Worm (Caenorhabditis elegans): ENCODE data around the gene pnn-1.

DNA sequence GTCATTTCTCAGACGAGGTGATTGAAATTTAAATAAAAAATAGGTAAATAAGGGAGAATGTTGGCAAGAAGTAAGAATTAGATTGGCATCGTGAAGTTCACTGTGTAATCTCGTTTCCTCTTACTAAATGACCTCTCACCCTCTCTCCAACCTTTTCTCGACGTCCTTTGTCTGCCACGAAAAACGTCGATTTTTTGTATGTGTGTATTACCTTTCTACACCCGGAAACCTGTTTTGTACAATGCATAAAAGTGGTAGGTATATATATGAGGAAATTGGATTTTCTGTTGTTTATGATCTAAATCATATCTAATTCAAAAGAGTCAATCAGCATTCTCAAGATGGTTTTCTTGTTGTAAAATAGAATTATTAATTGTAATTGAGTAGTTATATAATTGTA is 22.0 kb downstream of the pnn-1 start, which contains the start of the genes F15B9.11 and dsl-7:
- no peak for TF ChIP-seq ztf-23 (GFP tag; IDR thresholded peaks at IDR 0.05)
- TF ChIP-seq flt-1 (GFP tag; IDR thresholded peaks at IDR 0.05): no peak
- TF ChIP-seq tab-1 (GFP tag; IDR thresholded peaks at IDR 0.05): no peak
- TF ChIP-seq klf-2 (GFP tag; conservative IDR thresholded peaks at IDR 0.05): no peak
